Worm (Caenorhabditis elegans) whole organism, L2 larva: Measurements from ENCODE around the gene F46E10.3.

Experiments used
- F13H6.1 ChIP-seq: sonication (generic microtip); optimal IDR thresholded peaks from 2 replicates; lab custom pipeline; 2016; ENCODE audit warnings: missing genetic modification characterization, missing compliant biosample characterization
- Y55F3AM.14 ChIP-seq: fragments of 200-800 bp; sonication (Bioruptor generic); optimal IDR thresholded peaks from 2 replicates; lab custom pipeline; 2018; ENCODE audit warnings: mild to moderate bottlenecking, missing genetic modification characterization, missing compliant biosample characterization
- ZK546.5 ChIP-seq: sonication (generic microtip); optimal IDR thresholded peaks from 2 replicates; lab custom pipeline; 2017; ENCODE audit warnings: missing biosample characterization, missing genetic modification characterization
- alr-1 ChIP-seq: fragments of 150-350 bp; optimal IDR thresholded peaks from 2 replicates; lab custom pipeline; 2014; ENCODE audit warnings: missing biosample characterization, missing genetic modification characterization
- aly-2 ChIP-seq: fragments of 150-350 bp; optimal IDR thresholded peaks from 2 replicates; lab custom pipeline; 2014; ENCODE audit warnings: missing biosample characterization, missing genetic modification characterization
- ama-1 ChIP-seq: fragments of 150-350 bp; optimal IDR thresholded peaks from 2 replicates; lab custom pipeline; 2018; ENCODE audit warnings: inconsistent platforms
- ceh-16 ChIP-seq: fragments of 150-350 bp; optimal IDR thresholded peaks from 2 replicates; lab custom pipeline; 2014; ENCODE audit warnings: missing biosample characterization, missing genetic modification characterization
- ceh-82 ChIP-seq: fragments of 150-350 bp; optimal IDR thresholded peaks from 2 replicates; lab custom pipeline; 2014; ENCODE audit warnings: missing biosample characterization, missing genetic modification characterization
- crh-2 ChIP-seq: sonication (generic microtip); optimal IDR thresholded peaks from 2 replicates; lab custom pipeline; 2017; ENCODE audit warnings: missing biosample characterization, missing genetic modification characterization
- dmd-4 ChIP-seq: sonication (generic microtip); optimal IDR thresholded peaks from 2 replicates; lab custom pipeline; 2017; ENCODE audit warnings: missing biosample characterization, missing genetic modification characterization
- egl-27 ChIP-seq: sonication (generic microtip); optimal IDR thresholded peaks from 3 replicates; lab custom pipeline; 2017; ENCODE audit warnings: missing biosample characterization, missing genetic modification reagents, missing genetic modification characterization
- elt-1 ChIP-seq: fragments of 150-350 bp; optimal IDR thresholded peaks from 2 replicates; lab custom pipeline; 2014; ENCODE audit warnings: missing biosample characterization, missing genetic modification characterization
- elt-3 ChIP-seq: sonication (generic microtip); optimal IDR thresholded peaks from 2 replicates; lab custom pipeline; 2017; ENCODE audit warnings: missing biosample characterization, missing genetic modification characterization
- fos-1 ChIP-seq: fragments of 150-350 bp; optimal IDR thresholded peaks from 2 replicates; lab custom pipeline; 2014; ENCODE audit warnings: missing biosample characterization, missing genetic modification characterization
- lin-11 ChIP-seq: fragments of 150-350 bp; sonication (generic microtip); optimal IDR thresholded peaks from 2 replicates; lab custom pipeline; 2014; ENCODE audit warnings: missing biosample characterization, missing genetic modification characterization, inconsistent platforms, mixed read lengths
- lin-13 ChIP-seq: fragments of 150-350 bp; optimal IDR thresholded peaks from 2 replicates; lab custom pipeline; 2014; ENCODE audit warnings: missing biosample characterization, missing genetic modification reagents, missing genetic modification characterization
- lin-39 ChIP-seq: fragments of 150-350 bp; optimal IDR thresholded peaks from 2 replicates; lab custom pipeline; 2014; ENCODE audit warnings: missing biosample characterization, missing genetic modification reagents, missing genetic modification characterization
- lsy-2 ChIP-seq, 2 experiments: fragments of 150-350 bp in 1 of 2; sonication (generic microtip) in 1 of 2; optimal IDR thresholded peaks; 2 replicates each; lab custom pipeline; 2014 to 2017; ENCODE audit warnings: missing biosample characterization in 2 of 2, missing genetic modification characterization in 2 of 2
- mbf-1 ChIP-seq: sonication (generic microtip); optimal IDR thresholded peaks from 2 replicates; lab custom pipeline; 2017; ENCODE audit warnings: missing biosample characterization, missing genetic modification characterization
- nhr-10 ChIP-seq: sonication (generic microtip); optimal IDR thresholded peaks from 2 replicates; lab custom pipeline; 2017; ENCODE audit warnings: missing biosample characterization, missing genetic modification characterization
- nhr-11 ChIP-seq: fragments of 150-350 bp; optimal IDR thresholded peaks from 2 replicates; lab custom pipeline; 2014; ENCODE audit warnings: missing biosample characterization, missing genetic modification characterization
- nhr-129 ChIP-seq: fragments of 150-350 bp; optimal IDR thresholded peaks from 2 replicates; lab custom pipeline; 2014; ENCODE audit warnings: missing biosample characterization, missing genetic modification characterization
- nhr-21 ChIP-seq: fragments of 150-350 bp; optimal IDR thresholded peaks from 2 replicates; lab custom pipeline; 2014; ENCODE audit warnings: missing biosample characterization, missing genetic modification characterization
- nhr-23 ChIP-seq: fragments of 150-350 bp; optimal IDR thresholded peaks from 2 replicates; lab custom pipeline; 2014; ENCODE audit warnings: missing biosample characterization, missing genetic modification reagents, missing genetic modification characterization
- nhr-237 ChIP-seq: fragments of 150-350 bp; optimal IDR thresholded peaks from 2 replicates; lab custom pipeline; 2014; ENCODE audit warnings: missing biosample characterization, missing genetic modification characterization
- nhr-25 ChIP-seq: fragments of 150-350 bp; sonication (generic microtip); optimal IDR thresholded peaks from 3 replicates; lab custom pipeline; 2014; ENCODE audit warnings: missing biosample characterization, missing genetic modification characterization
- nhr-77 ChIP-seq: fragments of 150-350 bp; optimal IDR thresholded peaks from 2 replicates; lab custom pipeline; 2014; ENCODE audit warnings: missing biosample characterization, missing genetic modification characterization
- peb-1 ChIP-seq: fragments of 150-350 bp; optimal IDR thresholded peaks from 2 replicates; lab custom pipeline; 2014; ENCODE audit warnings: missing biosample characterization, missing genetic modification characterization
- sem-4 ChIP-seq: fragments of 150-350 bp; optimal IDR thresholded peaks from 2 replicates; lab custom pipeline; 2014; ENCODE audit warnings: missing biosample characterization, missing genetic modification reagents, missing genetic modification characterization
- skn-1 ChIP-seq: sonication (generic microtip); optimal IDR thresholded peaks from 2 replicates; lab custom pipeline; 2017; ENCODE audit warnings: missing biosample characterization, missing genetic modification characterization
- sma-9 ChIP-seq, 2 experiments: fragments of 150-350 bp in 1 of 2; sonication (generic microtip) in 1 of 2; optimal IDR thresholded peaks; 2 replicates each; lab custom pipeline; 2014 to 2016; ENCODE audit warnings: missing genetic modification characterization in 2 of 2, mild to moderate bottlenecking in 1 of 2, missing biosample characterization in 1 of 2, missing compliant biosample characterization in 1 of 2, missing genetic modification reagents in 1 of 2, moderate library complexity in 1 of 2
- snpc-4 ChIP-seq: fragments of 150-350 bp; optimal IDR thresholded peaks from 2 replicates; lab custom pipeline; 2014; ENCODE audit warnings: missing biosample characterization, missing genetic modification characterization
- unc-39 ChIP-seq: fragments of 150-350 bp; optimal IDR thresholded peaks from 2 replicates; lab custom pipeline; 2014; ENCODE audit warnings: missing biosample characterization, missing genetic modification characterization
- unc-55 ChIP-seq: fragments of 150-350 bp; sonication (generic microtip); optimal IDR thresholded peaks from 3 replicates; lab custom pipeline; 2014; ENCODE audit warnings: missing biosample characterization, missing genetic modification reagents, missing genetic modification characterization
- unc-62 ChIP-seq: fragments of 150-350 bp; optimal IDR thresholded peaks from 2 replicates; lab custom pipeline; 2014; ENCODE audit warnings: missing biosample characterization, missing genetic modification reagents, missing genetic modification characterization
- ztf-1 ChIP-seq: fragments of 200-800 bp; sonication (Bioruptor generic); conservative IDR thresholded peaks from 2 replicates; pipeline ENCODE4 v1.3.6; 2022; ENCODE audit warnings: missing genetic modification characterization, missing compliant biosample characterization
- ztf-11 ChIP-seq: sonication (generic microtip); optimal IDR thresholded peaks from 2 replicates; lab custom pipeline; 2017; ENCODE audit warnings: missing biosample characterization, missing genetic modification characterization
- ztf-4 ChIP-seq: fragments of 150-350 bp; optimal IDR thresholded peaks from 2 replicates; lab custom pipeline; 2014; ENCODE audit warnings: missing biosample characterization, missing genetic modification characterization

F46E10.3 gene

DNA sequence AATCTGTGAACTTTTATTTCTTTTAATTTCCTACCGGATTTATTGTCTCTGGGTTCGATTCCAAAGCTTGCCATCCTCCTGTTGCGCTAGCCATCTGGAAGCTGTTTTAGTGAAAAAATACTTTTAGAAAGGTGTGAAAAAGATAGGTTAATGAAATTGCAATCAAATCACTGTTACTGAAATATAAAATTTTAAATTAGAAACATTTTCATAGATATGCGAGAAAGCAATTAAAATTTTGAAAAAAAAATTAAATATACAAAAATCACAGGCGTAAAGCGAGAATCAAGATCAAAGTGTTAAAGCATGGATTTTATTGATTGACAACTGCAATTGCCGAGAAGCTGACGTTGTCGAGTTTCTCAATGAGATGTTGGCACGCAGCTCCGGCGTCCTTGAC lies 8.4 kb upstream of the F46E10.3 start, which contains the start of gene ubh-2:
ubh-2 (minus strand) TSS at position 101 of the 400 bp plus-strand sequence.
- TF ChIP-seq skn-1 (tag; lab: Kevin White, UChicago) (no peak), lin-39 (tag; lab: Kevin White, UChicago) (no peak), lin-11 (no peak), lin-13 (no peak), peb-1 (tag; lab: Kevin White, UChicago) (no peak), ztf-11 (tag; lab: Kevin White, UChicago) (no peak)

DNA sequence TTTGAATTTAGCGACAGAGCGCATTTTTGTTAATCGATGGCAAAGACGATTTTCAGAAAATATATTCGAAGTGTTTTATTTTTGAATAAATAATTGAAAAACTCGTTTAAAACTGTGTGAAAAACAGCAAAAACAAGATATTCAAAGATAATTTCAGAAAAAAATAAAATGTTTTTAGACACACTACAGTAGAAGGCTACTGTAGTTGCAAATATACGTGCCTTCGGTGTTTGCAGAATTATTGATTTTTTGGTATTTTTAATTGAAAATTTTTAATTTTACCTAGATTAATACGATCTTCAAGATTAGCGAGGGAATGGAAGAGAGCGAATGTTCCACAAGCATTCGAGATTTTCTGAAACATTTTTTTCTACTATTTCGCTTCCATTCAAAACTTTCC lies 7.5 kb upstream of the F46E10.3 start:
- TF ChIP-seq ztf-11 (tag; lab: Kevin White, UChicago) (no peak), nhr-21 (tag; lab: Kevin White, UChicago) (no peak), sem-4 (tag; lab: Kevin White, UChicago) (no peak), nhr-129 (tag; lab: Kevin White, UChicago) (no peak), lsy-2 (tag; optimal IDR thresholded peaks at IDR 0.05; lab: Kevin White, UChicago) (peak in 1 of 2 experiments; percentile 10), fos-1 (no peak)
- TF ChIP-seq, all 48 proteins: peak for 1

ce11 chrV:6511121-6511520 lies 7.0 kb upstream of the F46E10.3 start, which contains the start of gene ubh-1:
TSS of gene ubh-1 (minus strand) at chrV:6511409.
- TF ChIP-seq sem-4 (tag; lab: Kevin White, UChicago) (no peak), unc-62 (GFP tag; lab: Kevin White, UChicago) (no peak), nhr-11 (tag; lab: Kevin White, UChicago) (no peak), ama-1 (lab: Kevin White, UChicago) (no peak), ceh-82 (no peak), unc-55 (GFP tag; lab: Kevin White, UChicago) (no peak), nhr-25 (no peak), snpc-4 (tag; lab: Kevin White, UChicago) (no peak), nhr-77 (tag; lab: Kevin White, UChicago) (no peak), ceh-16 (tag; lab: Kevin White, UChicago) (no peak), nhr-10 (tag; lab: Kevin White, UChicago) (no peak), F13H6.1 (tag; lab: Kevin White, UChicago) (no peak), lin-39 (tag; lab: Kevin White, UChicago) (no peak), crh-2 (no peak), dmd-4 (tag; lab: Kevin White, UChicago) (no peak), egl-27 (tag; lab: Kevin White, UChicago) (no peak), nhr-129 (tag; lab: Kevin White, UChicago) (no peak)

DNA sequence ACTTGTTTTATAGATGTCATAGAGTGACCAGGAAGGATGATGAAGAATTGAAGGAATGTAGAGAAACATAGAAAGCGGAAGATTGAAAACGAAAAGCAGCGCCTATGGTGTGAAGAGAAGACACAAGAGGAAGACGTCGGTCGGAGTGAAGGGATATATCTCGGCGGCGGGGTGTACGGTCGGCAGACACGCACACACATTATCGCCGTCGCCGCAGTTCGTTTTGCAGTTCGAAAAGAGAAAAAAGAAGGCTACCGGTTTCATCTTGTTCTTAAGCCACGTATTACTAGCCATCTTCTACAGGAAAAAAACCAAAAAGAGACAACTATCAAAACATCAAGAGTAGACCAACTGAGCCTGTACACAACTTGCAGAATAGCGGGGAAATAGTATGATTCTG lies 4.7 kb upstream of the F46E10.3 start:
- TF ChIP-seq unc-39 (tag; lab: Kevin White, UChicago) (no peak), nhr-21 (tag; lab: Kevin White, UChicago) (peak; percentile 8), fos-1 (peak; percentile 7), nhr-11 (tag; lab: Kevin White, UChicago) (no peak)

DNA sequence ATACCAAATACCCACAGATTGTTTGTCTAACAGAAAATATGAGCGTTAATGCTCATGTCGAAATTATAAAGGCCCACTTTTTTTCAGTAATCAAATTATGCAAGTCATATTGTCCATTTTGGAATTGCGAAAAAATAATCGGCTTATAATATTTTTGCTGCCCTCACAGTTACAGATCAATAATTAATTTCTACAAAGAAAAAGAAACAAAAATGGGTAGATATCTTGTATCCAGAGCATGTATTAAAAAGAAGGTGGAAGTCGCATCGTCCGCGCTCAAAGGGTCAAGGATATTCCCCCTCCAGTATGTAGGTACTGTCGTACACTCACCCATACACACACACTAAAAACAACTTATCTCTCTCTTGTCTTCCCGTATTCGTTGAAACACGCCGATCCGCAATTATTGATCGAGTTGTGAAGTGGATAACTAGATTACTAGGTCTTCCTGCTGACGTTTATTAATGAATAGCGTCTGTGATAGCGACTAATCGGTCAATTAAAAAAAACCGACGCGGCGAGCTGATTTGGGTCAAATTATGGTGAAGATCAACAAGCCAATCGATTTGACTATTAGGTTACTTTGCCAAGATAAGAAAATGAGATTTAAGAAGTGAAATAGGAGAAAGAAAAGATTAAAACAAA lies 4.2 kb upstream of the F46E10.3 start:
- TF ChIP-seq sma-9 (GFP tag; optimal IDR thresholded peaks at IDR 0.05; lab: Kevin White, UChicago) (peak; percentile 13), sma-9 (tag; optimal IDR thresholded peaks at IDR 0.05; lab: Kevin White, UChicago) (no peak), nhr-21 (tag; lab: Kevin White, UChicago) (peak; percentile 37), nhr-10 (tag; lab: Kevin White, UChicago) (no peak), nhr-23 (no peak), nhr-11 (tag; lab: Kevin White, UChicago) (no peak), ztf-1 (no peak), sem-4 (tag; lab: Kevin White, UChicago) (no peak), alr-1 (no peak), nhr-77 (tag; lab: Kevin White, UChicago) (no peak), ama-1 (lab: Kevin White, UChicago) (no peak)

ce11 chrV:6514887-6515324 lies 3.2 kb upstream of the F46E10.3 start, which contains the start of gene dpy-11:
TSS of gene dpy-11 (minus strand) at chrV:6515240.
- TF ChIP-seq ztf-1 (no peak), ceh-16 (tag; lab: Kevin White, UChicago) (no peak), ztf-4 (peak; percentile 64), sma-9 (GFP tag; optimal IDR thresholded peaks at IDR 0.05; lab: Kevin White, UChicago) (peak; percentile 14), sma-9 (tag; optimal IDR thresholded peaks at IDR 0.05; lab: Kevin White, UChicago) (no peak), nhr-129 (tag; lab: Kevin White, UChicago) (peak; percentile 87), elt-3 (tag; lab: Kevin White, UChicago) (no peak), lin-39 (tag; lab: Kevin White, UChicago) (no peak), ZK546.5 (tag; lab: Kevin White, UChicago) (no peak), ceh-82 (no peak), nhr-21 (tag; lab: Kevin White, UChicago) (peak; percentile 59), F13H6.1 (tag; lab: Kevin White, UChicago) (peak; percentile 17), unc-55 (GFP tag; lab: Kevin White, UChicago) (no peak), elt-1 (no peak), egl-27 (tag; lab: Kevin White, UChicago) (no peak), peb-1 (tag; lab: Kevin White, UChicago) (no peak), nhr-77 (tag; lab: Kevin White, UChicago) (no peak), skn-1 (tag; lab: Kevin White, UChicago) (no peak), mbf-1 (tag; lab: Kevin White, UChicago) (no peak), lin-13 (peak; percentile 34), dmd-4 (tag; lab: Kevin White, UChicago) (no peak), nhr-25 (peak; percentile 51), aly-2 (tag; lab: Kevin White, UChicago) (no peak), unc-39 (tag; lab: Kevin White, UChicago) (no peak), unc-62 (GFP tag; lab: Kevin White, UChicago) (no peak), nhr-237 (tag; lab: Kevin White, UChicago) (no peak), Y55F3AM.14 (GFP tag; lab: Kevin White, UChicago) (peak; percentile 43)
